Fruit fly (Drosophila melanogaster) whole organism, embryonic: Measurements from ENCODE around the gene Tmhs.
A peak's percentile ranks its signal among the peaks of the same experiment; 100 is the strongest.

Source experiments
- Atf6 ChIP-seq: fragments of 200-800 bp; sonication (Bioruptor generic); IDR thresholded peaks from 2 replicates; pipeline ENCODE4 v1.3.6; 2022; ENCODE audit warnings: missing biosample characterization, missing genetic modification characterization
- Blimp-1 ChIP-seq: fragments of 200-800 bp; sonication (Bioruptor generic); optimal IDR thresholded peaks from 3 replicates; lab custom pipeline; 2018; ENCODE audit warnings: missing biosample characterization, missing genetic modification characterization, mild to moderate bottlenecking, moderate library complexity, missing genetic modification reagents
- CG10431 ChIP-seq: fragments of 200-800 bp; sonication (Bioruptor generic); optimal IDR thresholded peaks from 3 replicates; lab custom pipeline; 2018; ENCODE audit warnings: missing biosample characterization, mild to moderate bottlenecking, missing genetic modification characterization
- CG10565 ChIP-seq: fragments of 200-800 bp; sonication (Bioruptor generic); optimal IDR thresholded peaks from 3 replicates; lab custom pipeline; 2016; ENCODE audit warnings: missing biosample characterization, mild to moderate bottlenecking, missing genetic modification characterization
- CG11560 ChIP-seq: fragments of 200-800 bp; sonication (Bioruptor generic); IDR thresholded peaks from 3 replicates; pipeline ENCODE4 v1.3.6; 2022; ENCODE audit warnings: missing biosample characterization, missing genetic modification characterization
- CG13775 ChIP-seq: fragments of 200-800 bp; sonication (Bioruptor generic); optimal IDR thresholded peaks from 3 replicates; lab custom pipeline; 2017; ENCODE audit warnings: missing biosample characterization, mild to moderate bottlenecking, missing genetic modification characterization
- CG14667 ChIP-seq: fragments of 200-800 bp; sonication (Bioruptor generic); IDR thresholded peaks from 2 replicates; pipeline ENCODE4 v1.3.6; 2022; ENCODE audit warnings: missing biosample characterization, missing genetic modification characterization
- CG17829 ChIP-seq: fragments of 200-800 bp; optimal IDR thresholded peaks from 2 replicates; lab custom pipeline; 2019; ENCODE audit warnings: missing biosample characterization, mild to moderate bottlenecking, missing genetic modification characterization, moderate library complexity
- CG18262 ChIP-seq: fragments of 200-800 bp; optimal IDR thresholded peaks from 3 replicates; lab custom pipeline; 2019; ENCODE audit warnings: missing biosample characterization, mild to moderate bottlenecking, missing genetic modification characterization, moderate library complexity
- CG30431 ChIP-seq: fragments of 200-800 bp; sonication (Bioruptor generic); optimal IDR thresholded peaks from 2 replicates; lab custom pipeline; 2017; ENCODE audit warnings: missing biosample characterization, missing genetic modification characterization
- CG31365 ChIP-seq: fragments of 200-800 bp; sonication (Bioruptor generic); optimal IDR thresholded peaks from 2 replicates; lab custom pipeline; 2018; ENCODE audit warnings: missing biosample characterization, mild to moderate bottlenecking, missing genetic modification characterization
- CG3847 ChIP-seq: fragments of 200-800 bp; sonication (Bioruptor generic); IDR thresholded peaks from 2 replicates; pipeline ENCODE4 v1.3.6; 2022; ENCODE audit warnings: missing biosample characterization, missing genetic modification characterization
- CG42726 ChIP-seq: fragments of 200-800 bp; sonication (Bioruptor generic); IDR thresholded peaks from 2 replicates; pipeline ENCODE4 v1.3.6; 2022; ENCODE audit warnings: missing biosample characterization, missing genetic modification characterization; ENCODE audit not compliant: partially characterized antibody
- CG4617 ChIP-seq: fragments of 200-800 bp; sonication (Bioruptor generic); optimal IDR thresholded peaks from 3 replicates; lab custom pipeline; 2016; ENCODE audit warnings: missing biosample characterization, missing genetic modification characterization, borderline replicate concordance
- CG4707 ChIP-seq: fragments of 200-800 bp; sonication (Bioruptor generic); optimal IDR thresholded peaks from 2 replicates; lab custom pipeline; 2018; ENCODE audit warnings: missing biosample characterization, mild to moderate bottlenecking, missing genetic modification characterization, moderate library complexity
- CG4820 ChIP-seq: fragments of 200-800 bp; sonication (Bioruptor generic); optimal IDR thresholded peaks from 3 replicates; lab custom pipeline; 2016; ENCODE audit warnings: missing biosample characterization, missing genetic modification characterization
- CG6254 ChIP-seq: fragments of 200-800 bp; sonication (Bioruptor generic); optimal IDR thresholded peaks from 3 replicates; lab custom pipeline; 2017; ENCODE audit warnings: mild to moderate bottlenecking, missing biosample characterization, missing genetic modification reagents, missing genetic modification characterization
- CG6272 ChIP-seq: fragments of 200-800 bp; sonication (Bioruptor generic); IDR thresholded peaks from 2 replicates; pipeline ENCODE4 v1.3.6; 2022; ENCODE audit warnings: missing biosample characterization, missing genetic modification characterization
- CG7357 ChIP-seq: fragments of 200-800 bp; sonication (Bioruptor generic); IDR thresholded peaks from 3 replicates; pipeline ENCODE4 v1.3.6; 2022; ENCODE audit warnings: missing biosample characterization, missing genetic modification characterization
- CG8478 ChIP-seq: fragments of >200 bp; optimal IDR thresholded peaks from 2 replicates; lab custom pipeline; 2018
- CG9727 ChIP-seq: fragments of 200-800 bp; sonication (Bioruptor generic); optimal IDR thresholded peaks from 3 replicates; lab custom pipeline; 2017; ENCODE audit warnings: missing biosample characterization, mild to moderate bottlenecking, missing genetic modification characterization
- D19A ChIP-seq: fragments of 200-800 bp; optimal IDR thresholded peaks from 3 replicates; lab custom pipeline; 2019; ENCODE audit warnings: missing biosample characterization, mild to moderate bottlenecking, missing genetic modification characterization, moderate library complexity
- Deaf1 ChIP-seq: fragments of 200-800 bp; optimal IDR thresholded peaks from 3 replicates; lab custom pipeline; 2019; ENCODE audit warnings: missing biosample characterization, mild to moderate bottlenecking, missing genetic modification characterization, moderate library complexity
- Dek ChIP-seq: fragments of 200-800 bp; sonication (Bioruptor generic); optimal IDR thresholded peaks from 3 replicates; lab custom pipeline; 2019; ENCODE audit warnings: missing biosample characterization, mild to moderate bottlenecking, missing genetic modification characterization, moderate library complexity
- Dll ChIP-seq: fragments of 200-800 bp; sonication (Bioruptor generic); IDR thresholded peaks from 4 replicates; pipeline ENCODE4 v1.3.6; 2022; ENCODE audit warnings: missing biosample characterization, missing genetic modification characterization; ENCODE audit not compliant: partially characterized antibody
- Dref ChIP-seq: fragments of 200-800 bp; sonication (Bioruptor generic); IDR thresholded peaks from 2 replicates; pipeline ENCODE4 v1.3.6; 2022; ENCODE audit warnings: missing biosample characterization, missing genetic modification characterization
- Drgx ChIP-seq: fragments of 200-800 bp; sonication (Bioruptor generic); IDR thresholded peaks from 2 replicates; pipeline ENCODE4 v1.3.6; 2022; ENCODE audit warnings: missing biosample characterization, missing genetic modification characterization
- HHEX ChIP-seq: fragments of 200-800 bp; sonication (Bioruptor generic); optimal IDR thresholded peaks from 3 replicates; lab custom pipeline; 2017; ENCODE audit warnings: missing biosample characterization, mild to moderate bottlenecking, missing genetic modification characterization, missing genetic modification reagents
- HLHmδ ChIP-seq: fragments of 200-800 bp; sonication (Bioruptor generic); optimal IDR thresholded peaks from 2 replicates; lab custom pipeline; 2018; ENCODE audit warnings: missing biosample characterization, mild to moderate bottlenecking, missing genetic modification characterization, moderate library complexity
- Kr ChIP-seq: fragments of 200-800 bp; sonication (Bioruptor generic); optimal IDR thresholded peaks from 2 replicates; lab custom pipeline; 2017; ENCODE audit warnings: missing biosample characterization, mild to moderate bottlenecking, missing genetic modification characterization
- Lhr ChIP-seq: fragments of 200-800 bp; sonication (Bioruptor generic); optimal IDR thresholded peaks from 3 replicates; lab custom pipeline; 2017; ENCODE audit warnings: mild to moderate bottlenecking, missing biosample characterization, missing genetic modification reagents, missing genetic modification characterization
- MBD-R2 ChIP-seq: fragments of 200-800 bp; sonication (Bioruptor generic); IDR thresholded peaks from 2 replicates; pipeline ENCODE4 v1.3.6; 2022; ENCODE audit warnings: missing biosample characterization, missing genetic modification characterization
- YL-1 ChIP-seq: fragments of 200-800 bp; sonication (Bioruptor generic); optimal IDR thresholded peaks from 3 replicates; lab custom pipeline; 2017; ENCODE audit warnings: missing biosample characterization, mild to moderate bottlenecking, missing genetic modification characterization
- az2 ChIP-seq: fragments of 200-800 bp; sonication (Bioruptor generic); optimal IDR thresholded peaks from 3 replicates; lab custom pipeline; 2016; ENCODE audit warnings: missing biosample characterization, missing genetic modification characterization
- ci ChIP-seq: fragments of 200-800 bp; sonication (Bioruptor generic); IDR thresholded peaks from 3 replicates; pipeline ENCODE4 v1.3.6; 2022; ENCODE audit warnings: missing biosample characterization, missing genetic modification characterization
- corto ChIP-seq: fragments of 200-800 bp; sonication (Bioruptor generic); optimal IDR thresholded peaks from 2 replicates; lab custom pipeline; 2016; ENCODE audit warnings: missing biosample characterization, mild to moderate bottlenecking, missing genetic modification characterization, moderate library complexity
- crp ChIP-seq, 2 experiments: fragments of 200-800 bp; sonication (Bioruptor generic); optimal IDR thresholded peaks; 2 replicates in 1 of 2; 3 replicates in 1 of 2; lab custom pipeline; 2017; ENCODE audit warnings: missing biosample characterization in 2 of 2, missing genetic modification characterization in 2 of 2, mild to moderate bottlenecking in 1 of 2, moderate library complexity in 1 of 2
- ems ChIP-seq: fragments of 200-800 bp; sonication (Bioruptor generic); optimal IDR thresholded peaks from 3 replicates; lab custom pipeline; 2016; ENCODE audit warnings: missing biosample characterization, missing genetic modification characterization
- grau ChIP-seq: fragments of 200-800 bp; optimal IDR thresholded peaks from 3 replicates; lab custom pipeline; 2019; ENCODE audit warnings: missing biosample characterization, mild to moderate bottlenecking, missing genetic modification characterization, moderate library complexity
- gsb ChIP-seq: fragments of 200-800 bp; sonication (Bioruptor generic); IDR thresholded peaks from 2 replicates; pipeline ENCODE4 v1.3.6; 2022; ENCODE audit warnings: missing biosample characterization, missing genetic modification characterization
- hth ChIP-seq: fragments of >200 bp; optimal IDR thresholded peaks from 2 replicates; lab custom pipeline; 2017; ENCODE audit warnings: inconsistent platforms
- kay ChIP-seq: fragments of 200-800 bp; sonication (Bioruptor generic); optimal IDR thresholded peaks from 2 replicates; lab custom pipeline; 2016; ENCODE audit warnings: missing biosample characterization, missing genetic modification characterization
- maf-S ChIP-seq: fragments of 200-800 bp; sonication (Bioruptor generic); optimal IDR thresholded peaks from 2 replicates; lab custom pipeline; 2016; ENCODE audit warnings: missing biosample characterization, missing genetic modification characterization
- mld ChIP-seq: fragments of 200-800 bp; sonication (Bioruptor generic); IDR thresholded peaks from 3 replicates; pipeline ENCODE4 v1.3.6; 2022; ENCODE audit warnings: missing biosample characterization, missing genetic modification characterization; ENCODE audit not compliant: partially characterized antibody
- otp ChIP-seq: fragments of 200-800 bp; sonication (Bioruptor generic); IDR thresholded peaks from 3 replicates; pipeline ENCODE4, ENCODE4 v1.3.6; 2022; ENCODE audit warnings: missing biosample characterization, missing genetic modification characterization
- pan ChIP-seq, 4 experiments: fragments of >200 bp in 3 of 4; fragments of 200-800 bp in 1 of 4; sonication (Bioruptor generic) in 1 of 4; optimal IDR thresholded peaks in 3 of 4; IDR thresholded peaks in 1 of 4; 2 replicates each; pipeline versions ENCODE4 v1.3.6 to Lab custom; 2017 to 2022; ENCODE audit warnings: missing biosample characterization in 2 of 4, missing genetic modification characterization in 2 of 4, mixed read lengths in 1 of 4
- peb ChIP-seq: fragments of 200-800 bp; sonication (Bioruptor generic); IDR thresholded peaks from 2 replicates; pipeline ENCODE4 v1.3.6; 2022; ENCODE audit warnings: missing biosample characterization, missing genetic modification characterization
- pita ChIP-seq: fragments of 200-800 bp; sonication (Bioruptor generic); optimal IDR thresholded peaks from 2 replicates; lab custom pipeline; 2017; ENCODE audit warnings: missing biosample characterization, mild to moderate bottlenecking, missing genetic modification characterization
- schlank ChIP-seq: fragments of 200-800 bp; sonication (Bioruptor generic); optimal IDR thresholded peaks from 2 replicates; lab custom pipeline; 2018; ENCODE audit warnings: missing biosample characterization, mild to moderate bottlenecking, missing genetic modification characterization

Tmhs gene

DNA sequence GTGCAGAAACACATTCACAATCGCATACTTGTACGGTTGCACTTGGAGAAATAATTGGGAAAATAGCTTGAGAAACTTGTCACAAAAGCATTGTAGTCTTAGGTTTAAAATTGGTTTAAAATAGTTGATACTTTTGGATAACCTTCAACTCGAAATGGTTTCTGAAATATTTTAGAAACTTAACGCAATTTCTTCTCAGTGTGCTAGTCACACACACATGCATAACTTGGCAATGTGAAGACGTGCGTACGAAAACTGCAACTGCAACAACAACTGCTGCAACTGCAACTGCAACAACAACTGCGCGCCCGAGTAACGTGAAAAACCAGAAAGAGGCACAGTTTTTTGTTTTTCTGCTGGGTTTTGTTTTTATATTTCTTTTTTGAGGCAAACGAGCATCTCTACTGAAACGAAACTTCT, 678 bp downstream of the Tmhs start (continued):
- 0 out of 2 replicates have a peak, but pooled peaks have one; percentile 26 for TF ChIP-seq gsb (GFP tag; lab: Robert Waterston, UW)
- peak; percentile 78 for TF ChIP-seq CG13775
- TF ChIP-seq Kr (GFP tag; lab: Kevin White, UChicago): peak; percentile 32
- TF ChIP-seq CG3847 (GFP tag; lab: Robert Waterston, UW): peak; percentile 61
- peak; percentile 66 for TF ChIP-seq CG6272
- peak; percentile 83 for TF ChIP-seq CG18262 (tag; lab: Kevin White, UChicago)
- TF ChIP-seq ci (GFP tag; lab: Robert Waterston, UW): peak; percentile 96
- TF ChIP-seq az2 (GFP tag; lab: Kevin White, UChicago): peak; percentile 87
- no peak for TF ChIP-seq CG11560
- peak; percentile 53 for TF ChIP-seq CG10565
- peak; percentile 64 for TF ChIP-seq Lhr
- peak; percentile 32 for TF ChIP-seq CG4617 (GFP tag; lab: Kevin White, UChicago)
- TF ChIP-seq CG4820 (GFP tag; lab: Kevin White, UChicago): peak; percentile 88
- TF ChIP-seq CG6254 (GFP tag; lab: Kevin White, UChicago): peak; percentile 80
- TF ChIP-seq HHEX (GFP tag; lab: Kevin White, UChicago): peak; percentile 72
- no peak for TF ChIP-seq HLHmδ (GFP tag; lab: Kevin White, UChicago)
- TF ChIP-seq corto (GFP tag; lab: Kevin White, UChicago): peak; percentile 82
- no peak for TF ChIP-seq CG8478 (lab: Kevin White, UChicago)
- TF ChIP-seq CG10431 (GFP tag; lab: Kevin White, UChicago): no peak
- peak; percentile 72 for TF ChIP-seq CG4707
- TF ChIP-seq mld: no peak
- TF ChIP-seq hth (lab: Kevin White, UChicago): no peak
- TF ChIP-seq CG9727 (GFP tag; lab: Kevin White, UChicago): peak; percentile 91
- TF ChIP-seq otp (GFP tag; lab: Robert Waterston, UW): peak; percentile 91
- no peak for TF ChIP-seq YL-1 (GFP tag; lab: Kevin White, UChicago)
- TF ChIP-seq CG17829: peak; percentile 85
- TF ChIP-seq Drgx (GFP tag; lab: Robert Waterston, UW): peak; percentile 99
- TF ChIP-seq maf-S (GFP tag; lab: Kevin White, UChicago): peak; percentile 41
- TF ChIP-seq peb (GFP tag; lab: Robert Waterston, UW): peak; percentile 70; the same call in 1 of the 2 replicates

DNA sequence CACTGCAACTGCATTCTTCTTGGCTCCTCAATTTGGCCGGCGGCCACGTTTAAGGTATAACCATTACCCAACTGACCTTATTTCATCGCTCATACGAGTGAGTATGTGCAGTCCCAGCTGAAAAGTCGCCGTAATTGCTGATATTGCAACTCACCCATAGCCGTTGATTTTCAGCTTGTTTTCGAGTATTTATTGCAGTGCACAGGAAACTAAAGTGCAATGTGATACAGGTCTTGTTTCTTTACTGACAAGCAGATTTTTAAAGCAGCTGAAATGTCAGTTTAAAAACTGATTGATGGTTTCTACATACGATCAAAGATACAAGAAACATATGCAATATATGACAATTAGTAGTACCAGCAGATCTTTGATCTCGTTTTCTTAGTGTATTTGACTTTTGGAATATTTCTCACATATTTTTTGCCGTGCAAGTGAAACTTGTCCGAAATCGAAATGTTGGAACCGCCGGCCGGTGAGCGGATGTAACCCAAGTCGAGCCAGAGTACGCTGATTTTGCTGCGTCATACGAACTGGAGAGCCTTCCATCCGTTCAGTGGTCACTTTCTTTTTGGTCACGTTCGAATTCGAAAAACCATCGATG, 2.6 kb downstream of the Tmhs start:
- no peak for TF ChIP-seq schlank (tag; lab: Kevin White, UChicago)
- TF ChIP-seq CG14667 (GFP tag; lab: Robert Waterston, UW): no peak
- no peak for TF ChIP-seq MBD-R2 (GFP tag; lab: Robert Waterston, UW)
- peak; percentile 22 for TF ChIP-seq Blimp-1 (GFP tag; lab: Kevin White, UChicago)

dm6 chr3L:1890941-1891340, 5.5 kb downstream of the Tmhs start:
- TF ChIP-seq kay (GFP tag; lab: Kevin White, UChicago): no peak
- TF ChIP-seq Dref: no peak
- TF ChIP-seq pita (GFP tag; lab: Kevin White, UChicago): peak; percentile 82
- no peak for TF ChIP-seq ems (GFP tag; lab: Kevin White, UChicago)
- TF ChIP-seq crp (GFP tag; optimal IDR thresholded peaks at IDR 0.05; lab: Kevin White, UChicago): no peak
- no peak for TF ChIP-seq grau (tag; lab: Kevin White, UChicago)
- TF ChIP-seq Dll (GFP tag; lab: Robert Waterston, UW): no peak
- TF ChIP-seq Atf6 (GFP tag; lab: Robert Waterston, UW): no peak
- TF ChIP-seq pan (optimal IDR thresholded peaks at IDR 0.05; lab: Kevin White, UChicago): no peak
- TF ChIP-seq pan (GFP tag; optimal IDR thresholded peaks at IDR 0.05 in 1 of 2, IDR thresholded peaks at IDR 0.05 in 1 of 2): no peak
- TF ChIP-seq CG31365: no peak
- no peak for TF ChIP-seq CG30431
- no peak for TF ChIP-seq CG18262 (tag; lab: Kevin White, UChicago)
- no peak for TF ChIP-seq CG7357 (GFP tag; lab: Robert Waterston, UW)
- TF ChIP-seq D19A: no peak
- 0 out of 2 replicates have a peak, but pooled peaks have one; percentile 30 for TF ChIP-seq CG42726 (GFP tag; lab: Robert Waterston, UW)
- no peak for TF ChIP-seq Deaf1 (tag; lab: Kevin White, UChicago)
- TF ChIP-seq Dek (tag; lab: Kevin White, UChicago): no peak
